Worm (Caenorhabditis elegans) whole organism, L3 larva: Measurements from ENCODE around the gene F10A3.12.

Source experiments
- R02D3.7 ChIP-seq: fragments of 150-350 bp; optimal IDR thresholded peaks from 2 replicates; lab custom pipeline; 2014; ENCODE audit warnings: missing biosample characterization, missing genetic modification characterization
- aly-2 ChIP-seq: fragments of 150-350 bp; optimal IDR thresholded peaks from 2 replicates; lab custom pipeline; 2014; ENCODE audit warnings: missing biosample characterization, missing genetic modification characterization
- ama-1 ChIP-seq: fragments of 150-350 bp; optimal IDR thresholded peaks from 2 replicates; lab custom pipeline; 2018
- ceh-16 ChIP-seq: sonication (generic microtip); optimal IDR thresholded peaks from 2 replicates; lab custom pipeline; 2017; ENCODE audit warnings: missing biosample characterization, missing genetic modification characterization
- ceh-28 ChIP-seq: fragments of 150-350 bp; optimal IDR thresholded peaks from 2 replicates; lab custom pipeline; 2014; ENCODE audit warnings: missing biosample characterization, missing genetic modification reagents, missing genetic modification characterization
- daf-12 ChIP-seq: fragments of 150-350 bp; optimal IDR thresholded peaks from 2 replicates; lab custom pipeline; 2014; ENCODE audit warnings: missing biosample characterization, missing genetic modification reagents, missing genetic modification characterization
- egl-27 ChIP-seq: sonication (generic microtip); optimal IDR thresholded peaks from 4 replicates; lab custom pipeline; 2017; ENCODE audit warnings: missing biosample characterization, missing genetic modification reagents, missing genetic modification characterization
- egl-5 ChIP-seq: fragments of 150-350 bp; optimal IDR thresholded peaks from 2 replicates; lab custom pipeline; 2017; ENCODE audit warnings: missing biosample characterization, missing genetic modification reagents, missing genetic modification characterization, inconsistent platforms
- elt-1 ChIP-seq: fragments of 150-350 bp; optimal IDR thresholded peaks from 2 replicates; lab custom pipeline; 2014; ENCODE audit warnings: missing biosample characterization, missing genetic modification characterization
- elt-2 ChIP-seq: sonication (generic microtip); optimal IDR thresholded peaks from 2 replicates; lab custom pipeline; 2016; ENCODE audit warnings: missing genetic modification reagents, mild to moderate bottlenecking, missing genetic modification characterization, missing compliant biosample characterization
- elt-3 ChIP-seq, 3 experiments: fragments of 150-350 bp in 1 of 3; sonication (generic microtip) in 2 of 3; optimal IDR thresholded peaks; 2 replicates in 2 of 3; 4 replicates in 1 of 3; lab custom pipeline; 2014 to 2017; ENCODE audit warnings: missing biosample characterization in 3 of 3, missing genetic modification characterization in 3 of 3
- eor-1 ChIP-seq, 2 experiments: fragments of 150-350 bp; optimal IDR thresholded peaks; 2 replicates each; lab custom pipeline; 2014 to 2018; ENCODE audit warnings: missing biosample characterization in 2 of 2, missing genetic modification characterization in 2 of 2
- fkh-10 ChIP-seq: sonication (generic microtip); optimal IDR thresholded peaks from 2 replicates; lab custom pipeline; 2017; ENCODE audit warnings: missing biosample characterization, missing genetic modification reagents, missing genetic modification characterization
- fkh-2 ChIP-seq: fragments of 150-350 bp; optimal IDR thresholded peaks from 2 replicates; lab custom pipeline; 2014; ENCODE audit warnings: missing biosample characterization, missing genetic modification reagents, missing genetic modification characterization
- fos-1 ChIP-seq: fragments of 150-350 bp; optimal IDR thresholded peaks from 2 replicates; lab custom pipeline; 2014; ENCODE audit warnings: missing biosample characterization, missing genetic modification characterization
- hmg-11 ChIP-seq: sonication (generic microtip); optimal IDR thresholded peaks from 2 replicates; lab custom pipeline; 2016; ENCODE audit warnings: missing genetic modification characterization, missing compliant biosample characterization
- jun-1 ChIP-seq: fragments of 150-350 bp; optimal IDR thresholded peaks from 2 replicates; lab custom pipeline; 2014; ENCODE audit warnings: missing biosample characterization, missing genetic modification reagents, missing genetic modification characterization
- lin-39 ChIP-seq: fragments of 150-350 bp; optimal IDR thresholded peaks from 2 replicates; lab custom pipeline; 2018; ENCODE audit warnings: missing biosample characterization, missing genetic modification reagents, missing genetic modification characterization
- lsy-12 ChIP-seq: sonication (generic microtip); optimal IDR thresholded peaks from 2 replicates; lab custom pipeline; 2016; ENCODE audit warnings: mild to moderate bottlenecking, missing genetic modification characterization, missing compliant biosample characterization
- mdl-1 ChIP-seq: fragments of 150-350 bp; optimal IDR thresholded peaks from 2 replicates; lab custom pipeline; 2014; ENCODE audit warnings: missing biosample characterization, missing genetic modification characterization
- mml-1 ChIP-seq: fragments of 150-350 bp; sonication (generic microtip); optimal IDR thresholded peaks from 3 replicates; lab custom pipeline; 2014; ENCODE audit warnings: missing biosample characterization, missing genetic modification characterization
- nfya-1 ChIP-seq: sonication (generic microtip); optimal IDR thresholded peaks from 2 replicates; lab custom pipeline; 2017; ENCODE audit warnings: missing genetic modification characterization, mild to moderate bottlenecking, missing compliant biosample characterization, antibody characterized with exemption, moderate library complexity; ENCODE audit not compliant: insufficient read depth
- nhr-11 ChIP-seq: fragments of 150-350 bp; optimal IDR thresholded peaks from 2 replicates; lab custom pipeline; 2014; ENCODE audit warnings: missing biosample characterization, missing genetic modification characterization
- nhr-12 ChIP-seq: fragments of 150-350 bp; optimal IDR thresholded peaks from 2 replicates; lab custom pipeline; 2014; ENCODE audit warnings: missing biosample characterization, missing genetic modification characterization
- nhr-237 ChIP-seq: fragments of 150-350 bp; optimal IDR thresholded peaks from 2 replicates; lab custom pipeline; 2014; ENCODE audit warnings: missing biosample characterization, missing genetic modification characterization
- nhr-25 ChIP-seq: sonication (generic microtip); optimal IDR thresholded peaks from 2 replicates; lab custom pipeline; 2017; ENCODE audit warnings: missing biosample characterization, missing genetic modification characterization
- nhr-43 ChIP-seq: sonication (generic microtip); optimal IDR thresholded peaks from 2 replicates; lab custom pipeline; 2016; ENCODE audit warnings: mild to moderate bottlenecking, missing genetic modification characterization, missing compliant biosample characterization; ENCODE audit not compliant: poor library complexity, severe bottlenecking
- nhr-67 ChIP-seq: fragments of 150-350 bp; optimal IDR thresholded peaks from 2 replicates; lab custom pipeline; 2014; ENCODE audit warnings: missing biosample characterization, missing genetic modification characterization
- pha-4 ChIP-seq: fragments of 150-350 bp; optimal IDR thresholded peaks from 2 replicates; lab custom pipeline; 2014; ENCODE audit warnings: missing biosample characterization, missing genetic modification reagents, missing genetic modification characterization
- pqm-1 ChIP-seq: fragments of 150-350 bp; optimal IDR thresholded peaks from 2 replicates; lab custom pipeline; 2017; ENCODE audit warnings: missing biosample characterization, missing genetic modification characterization, inconsistent platforms
- sea-2 ChIP-seq: fragments of 150-350 bp; sonication (generic microtip); optimal IDR thresholded peaks from 4 replicates; lab custom pipeline; 2014; ENCODE audit warnings: missing biosample characterization, missing genetic modification reagents, missing genetic modification characterization
- skn-1 ChIP-seq: fragments of 150-350 bp; optimal IDR thresholded peaks from 2 replicates; lab custom pipeline; 2014; ENCODE audit warnings: missing biosample characterization, missing genetic modification characterization
- unc-39 ChIP-seq: sonication (generic microtip); optimal IDR thresholded peaks from 4 replicates; lab custom pipeline; 2017; ENCODE audit warnings: missing biosample characterization, missing genetic modification characterization
- unc-62 ChIP-seq: fragments of 150-350 bp; sonication (generic microtip); optimal IDR thresholded peaks from 4 replicates; lab custom pipeline; 2014; ENCODE audit warnings: missing biosample characterization, missing genetic modification reagents, missing genetic modification characterization
- ztf-4 ChIP-seq: fragments of 150-350 bp; optimal IDR thresholded peaks from 2 replicates; lab custom pipeline; 2014; ENCODE audit warnings: missing biosample characterization, missing genetic modification characterization

The F10A3.12 gene

DNA sequence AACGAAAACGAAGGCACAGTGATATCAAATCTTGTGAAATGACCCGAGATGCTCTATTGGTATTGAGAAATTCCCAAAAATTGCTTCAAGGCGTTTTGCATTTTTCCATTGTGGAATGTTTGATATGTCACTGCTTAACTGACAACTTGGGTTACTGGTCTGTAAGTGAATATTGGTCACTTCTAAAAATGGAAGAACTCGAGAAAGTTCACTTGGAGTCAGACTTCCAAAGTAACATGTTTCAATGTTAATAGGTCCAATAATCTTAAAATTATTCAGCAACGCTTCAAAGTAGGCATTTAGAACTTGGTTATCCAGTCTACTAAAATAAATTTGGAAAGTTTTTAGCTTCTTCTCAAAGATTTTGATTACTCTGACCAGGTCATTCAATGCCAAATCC is 31.1 kb upstream of the F10A3.12 start, which contains the start of gene fbxa-144:
Gene fbxa-144 (minus strand): TSS at position 101 of the 400 bp plus-strand sequence.
- TF ChIP-seq jun-1 (tag; lab: Kevin White, UChicago) (no peak), fkh-2 (tag; lab: Kevin White, UChicago) (no peak), nhr-25 (no peak), pha-4 (tag; lab: Kevin White, UChicago) (no peak), aly-2 (no peak), ama-1 (lab: Kevin White, UChicago) (no peak), ztf-4 (tag; lab: Kevin White, UChicago) (no peak), pqm-1 (tag; lab: Kevin White, UChicago) (no peak), elt-3 (tag; optimal IDR thresholded peaks at IDR 0.05; lab: Kevin White, UChicago) (no peak), hmg-11 (tag; lab: Kevin White, UChicago) (no peak), mml-1 (tag; lab: Kevin White, UChicago) (no peak), mdl-1 (tag; lab: Kevin White, UChicago) (no peak), nhr-237 (no peak), nhr-12 (tag; lab: Kevin White, UChicago) (no peak)

ce11 chrV:16137043-16137442 is 26.8 kb upstream of the F10A3.12 start, which contains the start of gene F44G3.7:
TSS of gene F44G3.7 (minus strand) at chrV:16137143.
- TF ChIP-seq nhr-12 (tag; lab: Kevin White, UChicago): no peak
- TF ChIP-seq sea-2 (GFP tag; lab: Kevin White, UChicago): no peak
- TF ChIP-seq nfya-1 (tag; lab: Kevin White, UChicago): no peak
- no peak for TF ChIP-seq mdl-1 (tag; lab: Kevin White, UChicago)
- TF ChIP-seq aly-2: no peak
- TF ChIP-seq fkh-10 (GFP tag; lab: Kevin White, UChicago): no peak
- TF ChIP-seq nhr-11: no peak
- TF ChIP-seq elt-1 (tag; lab: Kevin White, UChicago): no peak
- no peak for TF ChIP-seq lin-39
- TF ChIP-seq fos-1: no peak
- no peak for TF ChIP-seq elt-2 (tag; lab: Kevin White, UChicago)
- TF ChIP-seq nhr-67 (tag; lab: Kevin White, UChicago): no peak
- TF ChIP-seq ceh-28: no peak
- no peak for TF ChIP-seq lsy-12 (tag; lab: Kevin White, UChicago)

DNA sequence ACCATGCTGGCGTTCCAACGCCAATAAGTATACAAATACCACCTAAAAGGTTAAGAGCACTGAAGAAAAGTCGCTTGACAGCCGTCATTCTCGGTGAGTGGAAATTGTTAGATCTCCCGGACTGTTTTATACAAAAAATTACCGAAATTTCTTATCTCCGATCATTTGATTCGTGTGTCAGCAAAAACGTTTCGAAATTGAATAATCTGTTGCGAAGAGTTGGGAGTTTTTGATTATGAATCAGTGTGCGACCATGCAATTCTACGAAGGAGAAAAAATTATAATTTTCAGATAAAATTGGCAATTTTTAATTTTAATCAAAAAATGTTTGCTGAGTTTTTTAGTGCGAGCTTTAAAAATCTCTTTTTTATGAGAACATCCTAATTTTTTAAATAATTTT is 24.3 kb upstream of the F10A3.12 start, which contains the start of gene clc-11:
Gene clc-11 (minus strand): TSS at position 101 of the 400 bp plus-strand sequence.
- TF ChIP-seq nhr-67 (tag; lab: Kevin White, UChicago): no peak
- TF ChIP-seq egl-5 (tag; lab: Kevin White, UChicago): no peak
- no peak for TF ChIP-seq nhr-12 (tag; lab: Kevin White, UChicago)
- no peak for TF ChIP-seq unc-62 (GFP tag; lab: Kevin White, UChicago)
- no peak for TF ChIP-seq egl-27 (tag; lab: Kevin White, UChicago)
- no peak for TF ChIP-seq R02D3.7 (tag; lab: Kevin White, UChicago)
- TF ChIP-seq eor-1 (tag; optimal IDR thresholded peaks at IDR 0.05; lab: Kevin White, UChicago): no peak
- no peak for TF ChIP-seq fkh-10 (GFP tag; lab: Kevin White, UChicago)
- TF ChIP-seq pqm-1 (tag; lab: Kevin White, UChicago): no peak
- TF ChIP-seq elt-1 (tag; lab: Kevin White, UChicago): no peak

DNA sequence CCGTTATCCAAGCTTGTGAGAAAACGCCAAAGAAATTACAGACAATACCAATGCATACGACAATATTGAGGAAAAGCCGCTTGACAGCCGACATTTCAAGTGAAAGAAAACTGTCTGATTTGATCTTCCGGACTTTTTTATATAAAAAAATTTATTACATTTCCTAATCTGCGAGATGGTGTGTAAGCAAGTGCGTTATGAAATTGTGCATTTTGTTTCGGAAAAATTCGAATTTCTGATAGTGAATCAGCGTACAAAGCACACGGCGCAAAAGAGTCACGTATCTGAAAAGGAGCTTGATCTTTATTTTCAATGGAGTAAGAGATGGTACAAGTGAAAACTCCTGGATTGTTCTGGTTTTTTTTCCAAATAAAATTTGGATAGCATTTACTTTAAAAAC is 22.7 kb upstream of the F10A3.12 start, which contains the start of gene clc-32:
Gene clc-32 (minus strand): TSS at position 101 of the 400 bp plus-strand sequence.
- no peak for TF ChIP-seq lin-39
- TF ChIP-seq nhr-43 (tag; lab: Kevin White, UChicago): no peak
- TF ChIP-seq fos-1: no peak
- no peak for TF ChIP-seq jun-1 (tag; lab: Kevin White, UChicago)
- TF ChIP-seq pha-4 (tag; lab: Kevin White, UChicago): no peak
- no peak for TF ChIP-seq elt-3 (tag; optimal IDR thresholded peaks at IDR 0.05; lab: Kevin White, UChicago)
- TF ChIP-seq ama-1 (lab: Kevin White, UChicago): no peak
- no peak for TF ChIP-seq skn-1 (tag; lab: Kevin White, UChicago)
- TF ChIP-seq sea-2 (GFP tag; lab: Kevin White, UChicago): no peak
- TF ChIP-seq unc-39 (tag; lab: Kevin White, UChicago): no peak
- no peak for TF ChIP-seq daf-12 (tag; lab: Kevin White, UChicago)
- TF ChIP-seq ceh-16: no peak
- TF ChIP-seq elt-1 (tag; lab: Kevin White, UChicago): no peak
- TF ChIP-seq, all 47 proteins: peak for 0
